Worm (Caenorhabditis elegans): ENCODE results near the gene Y57G11C.28.

DNA sequence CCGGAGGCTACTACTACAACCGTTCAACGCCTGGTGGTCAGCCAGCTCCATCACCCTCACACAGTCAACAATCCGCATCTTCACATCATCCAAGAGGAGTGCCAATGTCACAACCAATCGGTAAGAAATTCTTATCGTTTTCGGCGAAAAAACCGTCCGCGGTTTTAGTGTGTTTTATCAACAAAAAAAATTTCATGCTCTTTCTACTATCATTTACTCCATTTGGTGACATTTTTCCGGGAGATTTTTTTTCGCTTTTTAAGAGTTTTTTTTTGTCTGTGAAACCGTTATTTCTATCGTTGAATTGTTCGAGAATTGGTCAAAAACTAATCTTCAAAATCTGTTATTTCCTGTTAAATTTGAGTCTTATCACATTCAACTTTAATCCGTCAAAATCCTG lies 43.9 kb upstream of the Y57G11C.28 start:
- TF ChIP-seq dao-5 (tag; optimal IDR thresholded peaks at IDR 0.05) (no peak), him-1 (tag; optimal IDR thresholded peaks at IDR 0.05) (no peak), W03F9.2 (tag; optimal IDR thresholded peaks at IDR 0.05) (no peak)

Measured in whole organism, L4/young adult.